Worm (Caenorhabditis elegans) whole organism, L3 larva: ENCODE results near the gene shc-3.

ENCODE experiments used
- R02D3.7 ChIP-seq: fragments of 150-350 bp; optimal IDR thresholded peaks from 2 replicates; lab custom pipeline; 2014; ENCODE audit warnings: missing biosample characterization, missing genetic modification characterization
- ama-1 ChIP-seq: fragments of 150-350 bp; optimal IDR thresholded peaks from 2 replicates; lab custom pipeline; 2018
- ceh-16 ChIP-seq: sonication (generic microtip); optimal IDR thresholded peaks from 2 replicates; lab custom pipeline; 2017; ENCODE audit warnings: missing biosample characterization, missing genetic modification characterization
- ceh-28 ChIP-seq: fragments of 150-350 bp; optimal IDR thresholded peaks from 2 replicates; lab custom pipeline; 2014; ENCODE audit warnings: missing biosample characterization, missing genetic modification reagents, missing genetic modification characterization
- ceh-82 ChIP-seq: fragments of 150-350 bp; optimal IDR thresholded peaks from 2 replicates; lab custom pipeline; 2014; ENCODE audit warnings: missing biosample characterization, missing genetic modification characterization
- ceh-9 ChIP-seq: sonication (generic microtip); optimal IDR thresholded peaks from 2 replicates; lab custom pipeline; 2018; ENCODE audit warnings: missing biosample characterization, missing genetic modification characterization
- daf-12 ChIP-seq: fragments of 150-350 bp; optimal IDR thresholded peaks from 2 replicates; lab custom pipeline; 2014; ENCODE audit warnings: missing biosample characterization, missing genetic modification reagents, missing genetic modification characterization
- egl-5 ChIP-seq: fragments of 150-350 bp; optimal IDR thresholded peaks from 2 replicates; lab custom pipeline; 2017; ENCODE audit warnings: missing biosample characterization, missing genetic modification reagents, missing genetic modification characterization, inconsistent platforms
- elt-1 ChIP-seq: fragments of 150-350 bp; optimal IDR thresholded peaks from 2 replicates; lab custom pipeline; 2014; ENCODE audit warnings: missing biosample characterization, missing genetic modification characterization
- elt-2 ChIP-seq: sonication (generic microtip); optimal IDR thresholded peaks from 2 replicates; lab custom pipeline; 2016; ENCODE audit warnings: missing genetic modification reagents, mild to moderate bottlenecking, missing genetic modification characterization, missing compliant biosample characterization
- elt-3 ChIP-seq, 3 experiments: fragments of 150-350 bp in 1 of 3; sonication (generic microtip) in 2 of 3; optimal IDR thresholded peaks; 2 replicates in 2 of 3; 4 replicates in 1 of 3; lab custom pipeline; 2014 to 2017; ENCODE audit warnings: missing biosample characterization in 3 of 3, missing genetic modification characterization in 3 of 3
- eor-1 ChIP-seq, 2 experiments: fragments of 150-350 bp; optimal IDR thresholded peaks; 2 replicates each; lab custom pipeline; 2014 to 2018; ENCODE audit warnings: missing biosample characterization in 2 of 2, missing genetic modification characterization in 2 of 2
- fos-1 ChIP-seq: fragments of 150-350 bp; optimal IDR thresholded peaks from 2 replicates; lab custom pipeline; 2014; ENCODE audit warnings: missing biosample characterization, missing genetic modification characterization
- hmg-11 ChIP-seq: sonication (generic microtip); optimal IDR thresholded peaks from 2 replicates; lab custom pipeline; 2016; ENCODE audit warnings: missing genetic modification characterization, missing compliant biosample characterization
- jun-1 ChIP-seq: fragments of 150-350 bp; optimal IDR thresholded peaks from 2 replicates; lab custom pipeline; 2014; ENCODE audit warnings: missing biosample characterization, missing genetic modification reagents, missing genetic modification characterization
- lin-15B ChIP-seq: fragments of 150-350 bp; optimal IDR thresholded peaks from 2 replicates; lab custom pipeline; 2014; ENCODE audit warnings: missing biosample characterization, missing genetic modification characterization
- lin-39 ChIP-seq: fragments of 150-350 bp; optimal IDR thresholded peaks from 2 replicates; lab custom pipeline; 2018; ENCODE audit warnings: missing biosample characterization, missing genetic modification reagents, missing genetic modification characterization
- lsy-12 ChIP-seq: sonication (generic microtip); optimal IDR thresholded peaks from 2 replicates; lab custom pipeline; 2016; ENCODE audit warnings: mild to moderate bottlenecking, missing genetic modification characterization, missing compliant biosample characterization
- mdl-1 ChIP-seq: fragments of 150-350 bp; optimal IDR thresholded peaks from 2 replicates; lab custom pipeline; 2014; ENCODE audit warnings: missing biosample characterization, missing genetic modification characterization
- nfya-1 ChIP-seq: sonication (generic microtip); optimal IDR thresholded peaks from 2 replicates; lab custom pipeline; 2017; ENCODE audit warnings: missing genetic modification characterization, mild to moderate bottlenecking, missing compliant biosample characterization, antibody characterized with exemption, moderate library complexity; ENCODE audit not compliant: insufficient read depth
- nhr-11 ChIP-seq: fragments of 150-350 bp; optimal IDR thresholded peaks from 2 replicates; lab custom pipeline; 2014; ENCODE audit warnings: missing biosample characterization, missing genetic modification characterization
- nhr-23 ChIP-seq: fragments of 150-350 bp; optimal IDR thresholded peaks from 2 replicates; lab custom pipeline; 2014; ENCODE audit warnings: missing biosample characterization, missing genetic modification reagents, missing genetic modification characterization
- nhr-237 ChIP-seq: fragments of 150-350 bp; optimal IDR thresholded peaks from 2 replicates; lab custom pipeline; 2014; ENCODE audit warnings: missing biosample characterization, missing genetic modification characterization
- nhr-25 ChIP-seq: sonication (generic microtip); optimal IDR thresholded peaks from 2 replicates; lab custom pipeline; 2017; ENCODE audit warnings: missing biosample characterization, missing genetic modification characterization
- nhr-28 ChIP-seq: fragments of 150-350 bp; optimal IDR thresholded peaks from 2 replicates; lab custom pipeline; 2014; ENCODE audit warnings: missing biosample characterization, missing genetic modification characterization
- nhr-43 ChIP-seq: sonication (generic microtip); optimal IDR thresholded peaks from 2 replicates; lab custom pipeline; 2016; ENCODE audit warnings: mild to moderate bottlenecking, missing genetic modification characterization, missing compliant biosample characterization; ENCODE audit not compliant: poor library complexity, severe bottlenecking
- nhr-67 ChIP-seq: fragments of 150-350 bp; optimal IDR thresholded peaks from 2 replicates; lab custom pipeline; 2014; ENCODE audit warnings: missing biosample characterization, missing genetic modification characterization
- nhr-76 ChIP-seq: fragments of 150-350 bp; sonication (generic microtip); optimal IDR thresholded peaks from 5 replicates; lab custom pipeline; 2014; ENCODE audit warnings: missing biosample characterization, missing genetic modification characterization
- nhr-77 ChIP-seq: fragments of 150-350 bp; optimal IDR thresholded peaks from 2 replicates; lab custom pipeline; 2014; ENCODE audit warnings: missing biosample characterization, missing genetic modification characterization
- pha-4 ChIP-seq: fragments of 150-350 bp; optimal IDR thresholded peaks from 2 replicates; lab custom pipeline; 2014; ENCODE audit warnings: missing biosample characterization, missing genetic modification reagents, missing genetic modification characterization
- pqm-1 ChIP-seq: fragments of 150-350 bp; optimal IDR thresholded peaks from 2 replicates; lab custom pipeline; 2017; ENCODE audit warnings: missing biosample characterization, missing genetic modification characterization, inconsistent platforms
- sea-2 ChIP-seq: fragments of 150-350 bp; sonication (generic microtip); optimal IDR thresholded peaks from 4 replicates; lab custom pipeline; 2014; ENCODE audit warnings: missing biosample characterization, missing genetic modification reagents, missing genetic modification characterization
- skn-1 ChIP-seq: fragments of 150-350 bp; optimal IDR thresholded peaks from 2 replicates; lab custom pipeline; 2014; ENCODE audit warnings: missing biosample characterization, missing genetic modification characterization
- snpc-4 ChIP-seq: fragments of 150-350 bp; optimal IDR thresholded peaks from 2 replicates; lab custom pipeline; 2014; ENCODE audit warnings: missing biosample characterization, missing genetic modification characterization
- tbx-2 ChIP-seq: sonication (generic microtip); optimal IDR thresholded peaks from 2 replicates; lab custom pipeline; 2016; ENCODE audit warnings: mild to moderate bottlenecking, missing genetic modification characterization, missing compliant biosample characterization
- unc-39 ChIP-seq: sonication (generic microtip); optimal IDR thresholded peaks from 4 replicates; lab custom pipeline; 2017; ENCODE audit warnings: missing biosample characterization, missing genetic modification characterization
- unc-62 ChIP-seq: fragments of 150-350 bp; sonication (generic microtip); optimal IDR thresholded peaks from 4 replicates; lab custom pipeline; 2014; ENCODE audit warnings: missing biosample characterization, missing genetic modification reagents, missing genetic modification characterization
- zag-1 ChIP-seq: fragments of 150-350 bp; optimal IDR thresholded peaks from 2 replicates; lab custom pipeline; 2014; ENCODE audit warnings: missing biosample characterization, missing genetic modification characterization
- ztf-11 ChIP-seq: fragments of 150-350 bp; optimal IDR thresholded peaks from 2 replicates; lab custom pipeline; 2014; ENCODE audit warnings: missing biosample characterization, missing genetic modification characterization

Gene shc-3

DNA sequence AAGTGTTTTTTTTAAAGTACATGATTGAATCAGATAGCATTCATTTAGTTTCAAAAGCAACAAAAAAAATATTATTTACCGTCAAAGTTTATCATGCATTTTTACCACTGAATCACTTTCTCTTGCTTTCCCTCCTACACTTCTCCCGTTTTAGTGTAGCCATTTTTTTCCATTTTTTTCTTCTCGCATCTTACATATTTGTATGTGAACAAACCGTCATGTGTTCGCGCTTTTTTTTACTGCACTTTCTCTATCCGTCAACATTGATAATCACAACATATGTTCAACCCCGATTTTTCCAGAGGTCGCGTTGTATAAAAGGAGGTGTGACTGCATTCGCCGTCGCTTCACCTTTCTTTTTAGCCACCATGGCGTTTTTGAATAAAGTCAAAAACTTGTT lies 40.4 kb upstream of the shc-3 start, which contains the start of gene gck-4:
gck-4 (plus strand) TSS at position 301 of the 400 bp plus-strand sequence.
- TF ChIP-seq tbx-2 (tag; lab: Kevin White, UChicago) (no peak), hmg-11 (no peak), mdl-1 (tag; lab: Kevin White, UChicago) (no peak), snpc-4 (tag; lab: Kevin White, UChicago) (no peak), elt-2 (tag; lab: Kevin White, UChicago) (no peak), lin-39 (tag; lab: Kevin White, UChicago) (no peak), nhr-67 (tag; lab: Kevin White, UChicago) (no peak), nhr-28 (tag; lab: Kevin White, UChicago) (no peak), ama-1 (no peak), ceh-16 (no peak), eor-1 (tag; optimal IDR thresholded peaks at IDR 0.05; lab: Kevin White, UChicago) (no peak), egl-5 (tag; lab: Kevin White, UChicago) (no peak), nfya-1 (tag; lab: Kevin White, UChicago) (no peak), nhr-77 (no peak), nhr-11 (tag; lab: Kevin White, UChicago) (no peak), pqm-1 (tag; lab: Kevin White, UChicago) (no peak), skn-1 (tag; lab: Kevin White, UChicago) (no peak), nhr-237 (tag; lab: Kevin White, UChicago) (no peak), nhr-43 (tag; lab: Kevin White, UChicago) (no peak), fos-1 (tag; lab: Kevin White, UChicago) (no peak)

DNA sequence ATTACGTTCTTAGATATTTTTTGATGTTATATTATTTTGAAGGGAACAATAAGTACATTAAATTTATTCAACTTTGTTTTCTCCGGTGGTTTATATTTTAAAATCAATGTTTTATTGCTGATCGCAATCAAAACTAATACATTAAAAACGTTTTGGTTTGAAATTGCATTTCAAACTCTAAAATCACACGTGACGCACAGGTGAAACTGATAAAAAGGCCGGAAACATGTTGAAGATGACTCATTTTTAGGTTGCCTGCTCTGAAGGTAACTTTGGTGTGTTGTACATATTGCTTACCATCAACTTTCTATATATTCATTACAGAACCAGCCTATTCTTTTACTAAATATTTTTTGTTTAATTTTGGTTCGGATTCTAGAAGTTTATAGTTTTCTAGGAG lies 31.6 kb upstream of the shc-3 start:
- peak; percentile 36 for TF ChIP-seq pha-4
- TF ChIP-seq ceh-82 (tag; lab: Kevin White, UChicago), result no peak
- TF ChIP-seq pqm-1 (tag; lab: Kevin White, UChicago), result peak; percentile 80
- TF ChIP-seq nhr-23 (tag; lab: Kevin White, UChicago), result no peak
- no peak for TF ChIP-seq lin-39 (tag; lab: Kevin White, UChicago)
- TF ChIP-seq daf-12, result no peak
- TF ChIP-seq R02D3.7 (tag; lab: Kevin White, UChicago), result no peak
- peak; percentile 59 for TF ChIP-seq jun-1 (tag; lab: Kevin White, UChicago)
- TF ChIP-seq egl-5 (tag; lab: Kevin White, UChicago), result no peak
- TF ChIP-seq ztf-11 (tag; lab: Kevin White, UChicago), result no peak
- TF ChIP-seq nfya-1 (tag; lab: Kevin White, UChicago), result no peak
- TF ChIP-seq unc-39 (tag; lab: Kevin White, UChicago), result no peak
- no peak for TF ChIP-seq ama-1
- TF ChIP-seq nhr-76 (tag; lab: Kevin White, UChicago), result no peak
- peak; percentile 64 for TF ChIP-seq elt-2 (tag; lab: Kevin White, UChicago)
- no peak for TF ChIP-seq lsy-12 (tag; lab: Kevin White, UChicago)
- no peak for TF ChIP-seq mdl-1 (tag; lab: Kevin White, UChicago)
- TF ChIP-seq nhr-237 (tag; lab: Kevin White, UChicago), result no peak
- no peak for TF ChIP-seq eor-1 (tag; optimal IDR thresholded peaks at IDR 0.05; lab: Kevin White, UChicago)

DNA sequence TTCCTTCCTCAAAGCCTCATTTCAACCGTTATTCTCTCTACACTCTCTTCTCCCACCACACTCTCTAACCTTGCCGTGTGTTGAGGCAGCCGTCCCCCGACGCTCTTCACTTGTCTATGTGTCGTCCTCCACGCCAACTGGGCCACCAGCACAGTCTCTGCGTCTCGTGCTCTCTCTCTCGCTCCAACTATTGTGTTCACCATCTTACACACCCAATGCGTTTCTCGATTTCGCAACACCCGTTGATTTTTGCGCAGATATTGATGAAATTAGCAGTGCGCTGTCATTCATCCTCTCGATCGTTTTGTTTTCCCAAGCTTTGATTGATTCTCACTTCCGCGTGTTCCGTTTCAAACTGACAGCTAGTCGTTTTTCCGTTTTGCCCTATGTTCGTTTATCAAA lies 30.2 kb upstream of the shc-3 start:
- peak; percentile 36 for TF ChIP-seq R02D3.7 (tag; lab: Kevin White, UChicago)
- TF ChIP-seq elt-3 (tag; optimal IDR thresholded peaks at IDR 0.05; lab: Kevin White, UChicago), result no peak
- TF ChIP-seq hmg-11, result peak; percentile 90
- TF ChIP-seq nhr-23 (tag; lab: Kevin White, UChicago), result peak; percentile 71
- TF ChIP-seq elt-1 (tag; lab: Kevin White, UChicago), result peak; percentile 43
- peak; percentile 49 for TF ChIP-seq ceh-28
- TF ChIP-seq mdl-1 (tag; lab: Kevin White, UChicago), result peak; percentile 5
- peak; percentile 85 for TF ChIP-seq unc-62 (GFP tag; lab: Kevin White, UChicago)
- TF ChIP-seq snpc-4 (tag; lab: Kevin White, UChicago), result peak; percentile 31
- no peak for TF ChIP-seq skn-1 (tag; lab: Kevin White, UChicago)
- TF ChIP-seq lin-39 (tag; lab: Kevin White, UChicago), result peak; percentile 91
- no peak for TF ChIP-seq eor-1 (tag; optimal IDR thresholded peaks at IDR 0.05; lab: Kevin White, UChicago)
- peak; percentile 1 for TF ChIP-seq zag-1 (tag; lab: Kevin White, UChicago)
- TF ChIP-seq sea-2 (GFP tag; lab: Kevin White, UChicago), result peak; percentile 24
- TF ChIP-seq jun-1 (tag; lab: Kevin White, UChicago), result no peak
- TF ChIP-seq nhr-25 (tag; lab: Kevin White, UChicago), result peak; percentile 90
- peak; percentile 22 for TF ChIP-seq elt-2 (tag; lab: Kevin White, UChicago)
- TF ChIP-seq nfya-1 (tag; lab: Kevin White, UChicago), result peak; percentile 75
- peak; percentile 75 for TF ChIP-seq egl-5 (tag; lab: Kevin White, UChicago)
- TF ChIP-seq pha-4, result peak; percentile 20
- peak; percentile 15 for TF ChIP-seq lin-15B (tag; lab: Kevin White, UChicago)
- peak; percentile 54 for TF ChIP-seq tbx-2 (tag; lab: Kevin White, UChicago)
- TF ChIP-seq ceh-9 (tag; lab: Kevin White, UChicago), result no peak
